Worm (Caenorhabditis elegans) whole organism, early embryonic: ENCODE results near the gene acl-6.

Experiments used
- F13C5.2 ChIP-seq: sonication (generic microtip); optimal IDR thresholded peaks from 2 replicates; lab custom pipeline; 2017; ENCODE audit warnings: mild to moderate bottlenecking, missing genetic modification characterization, inconsistent platforms, missing compliant biosample characterization
- ama-1 ChIP-seq: fragments of 150-350 bp; optimal IDR thresholded peaks from 2 replicates; lab custom pipeline; 2014
- ets-7 ChIP-seq: sonication (generic microtip); optimal IDR thresholded peaks from 2 replicates; lab custom pipeline; 2016; ENCODE audit warnings: missing genotype, missing genetic modification characterization, missing compliant biosample characterization
- flt-1 ChIP-seq: fragments of 200-800 bp; sonication (Bioruptor generic); IDR thresholded peaks from 2 replicates; pipeline ENCODE4 v1.3.6; 2022; ENCODE audit warnings: missing genetic modification characterization, missing compliant biosample characterization
- hnd-1 ChIP-seq: sonication (generic microtip); optimal IDR thresholded peaks from 2 replicates; lab custom pipeline; 2016; ENCODE audit warnings: missing genetic modification characterization, missing compliant biosample characterization
- tbx-11 ChIP-seq: fragments of 200-800 bp; sonication (Bioruptor generic); IDR thresholded peaks from 2 replicates; pipeline ENCODE4 v1.3.6; 2022; ENCODE audit warnings: missing genetic modification characterization, missing compliant biosample characterization

ce11 chrV:5477719-5478118 is 44.5 kb downstream of the acl-6 start:
- TF ChIP-seq ama-1 (lab: Kevin White, UChicago) (no peak), tbx-11 (GFP tag; lab: Robert Waterston, UW) (no peak), F13C5.2 (tag; lab: Kevin White, UChicago) (no peak), flt-1 (GFP tag; lab: Robert Waterston, UW) (no peak), ets-7 (tag; lab: Kevin White, UChicago) (no peak), hnd-1 (tag; lab: Kevin White, UChicago) (no peak)
